Worm (Caenorhabditis elegans) whole organism, late embryonic: Measurements from ENCODE around the gene str-206.

Experiments
- ama-1 ChIP-seq: fragments of 150-350 bp; optimal IDR thresholded peaks from 2 replicates; lab custom pipeline; 2014
- ceh-14 ChIP-seq: sonication (generic microtip); optimal IDR thresholded peaks from 2 replicates; lab custom pipeline; 2016; ENCODE audit warnings: missing genotype, missing genetic modification characterization, missing compliant biosample characterization
- dmd-4 ChIP-seq: sonication (generic microtip); optimal IDR thresholded peaks from 2 replicates; lab custom pipeline; 2016; ENCODE audit warnings: borderline replicate concordance, missing genetic modification characterization, missing compliant biosample characterization
- rnt-1 ChIP-seq: sonication (generic microtip); optimal IDR thresholded peaks from 2 replicates; lab custom pipeline; 2016; ENCODE audit warnings: missing genetic modification characterization, missing compliant biosample characterization
- sox-4 ChIP-seq: sonication (generic microtip); optimal IDR thresholded peaks from 2 replicates; lab custom pipeline; 2017; ENCODE audit warnings: mild to moderate bottlenecking, missing genetic modification characterization, inconsistent platforms, missing compliant biosample characterization
- unc-3 ChIP-seq, 2 experiments: fragments of 200-800 bp in 1 of 2; sonication (Bioruptor generic) in 1 of 2; sonication (generic microtip) in 1 of 2; conservative IDR thresholded peaks in 1 of 2; optimal IDR thresholded peaks in 1 of 2; 2 replicates each; pipeline versions ENCODE4 v1.3.6 to Lab custom; 2016 to 2022; ENCODE audit warnings: missing compliant biosample characterization in 2 of 2, missing genetic modification characterization in 2 of 2, missing genetic modification reagents in 1 of 2

- TF ChIP-seq dmd-4 = no peak
- TF ChIP-seq sox-4 (tag; lab: Kevin White, UChicago) = no peak
- TF ChIP-seq rnt-1 (tag; lab: Kevin White, UChicago) = no peak
- TF ChIP-seq unc-3 (GFP tag; conservative IDR thresholded peaks at IDR 0.05; lab: Robert Waterston, UW) = no peak
- no peak for TF ChIP-seq unc-3 (tag; optimal IDR thresholded peaks at IDR 0.05; lab: Kevin White, UChicago)
- no peak for TF ChIP-seq ceh-14 (tag; lab: Kevin White, UChicago)
- no peak for TF ChIP-seq ama-1 (lab: Kevin White, UChicago)
Measured at ce11 chrV:6233952-6234351, 16.0 kb downstream of the str-206 start.
